Worm (Caenorhabditis elegans) whole organism, mixed stage, embryonic: ENCODE measurements around the gene ZK809.1.
A peak's percentile ranks its signal among the peaks of the same experiment; 100 is the strongest.

Source experiments
- M03D4.4 ChIP-seq: sonication (generic microtip); optimal IDR thresholded peaks from 2 replicates; lab custom pipeline; 2017; ENCODE audit warnings: mild to moderate bottlenecking, missing genetic modification characterization, missing compliant biosample characterization
- bed-3 ChIP-seq: fragments of 200-800 bp; sonication (Bioruptor generic); optimal IDR thresholded peaks from 3 replicates; lab custom pipeline; 2018; ENCODE audit warnings: mild to moderate bottlenecking, missing genetic modification characterization, moderate library complexity, missing compliant biosample characterization
- blmp-1 ChIP-seq: fragments of 150-350 bp; optimal IDR thresholded peaks from 2 replicates; lab custom pipeline; 2014; ENCODE audit warnings: missing biosample characterization, missing genetic modification characterization
- ceh-39 ChIP-seq: fragments of 150-350 bp; optimal IDR thresholded peaks from 2 replicates; lab custom pipeline; 2014; ENCODE audit warnings: missing biosample characterization, missing genetic modification characterization
- ceh-43 ChIP-seq: fragments of 200-800 bp; sonication (Bioruptor generic); optimal IDR thresholded peaks from 2 replicates; lab custom pipeline; 2018; ENCODE audit warnings: mild to moderate bottlenecking, missing genetic modification characterization, moderate library complexity, missing compliant biosample characterization
- ceh-83 ChIP-seq: fragments of 200-800 bp; sonication (Bioruptor generic); optimal IDR thresholded peaks from 2 replicates; lab custom pipeline; 2018; ENCODE audit warnings: mild to moderate bottlenecking, missing genetic modification characterization, missing compliant biosample characterization
- ces-1 ChIP-seq: fragments of 150-350 bp; optimal IDR thresholded peaks from 2 replicates; lab custom pipeline; 2014; ENCODE audit warnings: missing biosample characterization, missing genetic modification reagents, missing genetic modification characterization
- cnd-1 ChIP-seq: fragments of 200-800 bp; sonication (Bioruptor generic); optimal IDR thresholded peaks from 2 replicates; lab custom pipeline; 2018; ENCODE audit warnings: mild to moderate bottlenecking, missing genetic modification characterization, missing compliant biosample characterization
- drap-1 ChIP-seq: fragments of 200-800 bp; sonication (Bioruptor generic); optimal IDR thresholded peaks from 3 replicates; lab custom pipeline; 2018; ENCODE audit warnings: mild to moderate bottlenecking, missing genetic modification characterization, missing compliant biosample characterization
- elt-3 ChIP-seq: fragments of 150-350 bp; optimal IDR thresholded peaks from 2 replicates; lab custom pipeline; 2014; ENCODE audit warnings: missing biosample characterization, missing genetic modification characterization
- flh-1 ChIP-seq: fragments of 200-800 bp; sonication (Bioruptor generic); optimal IDR thresholded peaks from 2 replicates; lab custom pipeline; 2018; ENCODE audit warnings: mild to moderate bottlenecking, missing genetic modification characterization, moderate library complexity, missing compliant biosample characterization
- ham-2 ChIP-seq: fragments of 200-800 bp; sonication (Bioruptor generic); optimal IDR thresholded peaks from 2 replicates; lab custom pipeline; 2018; ENCODE audit warnings: mild to moderate bottlenecking, missing genetic modification characterization, missing compliant biosample characterization
- hlh-1 ChIP-seq: fragments of 150-350 bp; optimal IDR thresholded peaks from 2 replicates; lab custom pipeline; 2014; ENCODE audit warnings: missing biosample characterization, missing genetic modification reagents, missing genetic modification characterization
- lin-13 ChIP-seq: fragments of 150-350 bp; optimal IDR thresholded peaks from 2 replicates; lab custom pipeline; 2014; ENCODE audit warnings: missing biosample characterization, missing genetic modification characterization
- lin-32 ChIP-seq: fragments of 200-800 bp; sonication (Bioruptor generic); optimal IDR thresholded peaks from 2 replicates; lab custom pipeline; 2018; ENCODE audit warnings: mild to moderate bottlenecking, missing genetic modification characterization, missing compliant biosample characterization
- lsy-2 ChIP-seq: fragments of 150-350 bp; optimal IDR thresholded peaks from 2 replicates; lab custom pipeline; 2014; ENCODE audit warnings: missing biosample characterization, missing genetic modification characterization
- mab-5 ChIP-seq: fragments of 150-350 bp; optimal IDR thresholded peaks from 2 replicates; lab custom pipeline; 2014; ENCODE audit warnings: missing biosample characterization, missing genetic modification characterization
- mep-1 ChIP-seq: fragments of 150-350 bp; optimal IDR thresholded peaks from 2 replicates; lab custom pipeline; 2017; ENCODE audit warnings: missing biosample characterization, missing genetic modification reagents, missing genetic modification characterization, inconsistent platforms
- mls-2 ChIP-seq: sonication (generic microtip); optimal IDR thresholded peaks from 2 replicates; lab custom pipeline; 2016; ENCODE audit warnings: mild to moderate bottlenecking, missing genetic modification characterization, moderate library complexity, missing compliant biosample characterization
- nhr-12 ChIP-seq: fragments of 150-350 bp; optimal IDR thresholded peaks from 2 replicates; lab custom pipeline; 2014; ENCODE audit warnings: missing biosample characterization, missing genetic modification characterization
- nhr-2 ChIP-seq: fragments of 150-350 bp; optimal IDR thresholded peaks from 2 replicates; lab custom pipeline; 2014; ENCODE audit warnings: missing biosample characterization, missing genetic modification characterization
- nhr-237 ChIP-seq: fragments of 150-350 bp; optimal IDR thresholded peaks from 2 replicates; lab custom pipeline; 2014; ENCODE audit warnings: missing biosample characterization, missing genetic modification characterization
- nhr-28 ChIP-seq: fragments of 150-350 bp; optimal IDR thresholded peaks from 2 replicates; lab custom pipeline; 2014; ENCODE audit warnings: missing biosample characterization, missing genetic modification characterization
- nhr-76 ChIP-seq: sonication (generic microtip); optimal IDR thresholded peaks from 2 replicates; lab custom pipeline; 2017; ENCODE audit warnings: missing biosample characterization, missing genetic modification characterization
- pha-4 ChIP-seq: fragments of 150-350 bp; optimal IDR thresholded peaks from 2 replicates; lab custom pipeline; 2018; ENCODE audit warnings: missing biosample characterization, missing genetic modification reagents, missing genetic modification characterization
- sem-2 ChIP-seq: fragments of 200-800 bp; sonication (Bioruptor generic); optimal IDR thresholded peaks from 2 replicates; lab custom pipeline; 2018; ENCODE audit warnings: mild to moderate bottlenecking, missing genetic modification characterization, missing compliant biosample characterization
- snpc-4 ChIP-seq: fragments of 150-350 bp; optimal IDR thresholded peaks from 2 replicates; lab custom pipeline; 2014; ENCODE audit warnings: missing biosample characterization, missing genetic modification characterization
- sptf-1 ChIP-seq: sonication (generic microtip); optimal IDR thresholded peaks from 2 replicates; lab custom pipeline; 2017; ENCODE audit warnings: mild to moderate bottlenecking, missing genetic modification characterization, moderate library complexity, missing compliant biosample characterization
- unc-120 ChIP-seq: sonication (generic microtip); optimal IDR thresholded peaks from 2 replicates; lab custom pipeline; 2017; ENCODE audit warnings: missing genetic modification characterization, missing compliant biosample characterization; ENCODE audit not compliant: poor library complexity, severe bottlenecking
- unc-62 ChIP-seq: fragments of 150-350 bp; optimal IDR thresholded peaks from 2 replicates; lab custom pipeline; 2014; ENCODE audit warnings: missing biosample characterization, missing genetic modification reagents, missing genetic modification characterization
- ztf-11 ChIP-seq: fragments of 150-350 bp; optimal IDR thresholded peaks from 2 replicates; lab custom pipeline; 2014; ENCODE audit warnings: missing biosample characterization, missing genetic modification characterization

The ZK809.1 gene

ce11 chrIV:11651965-11652453 lies 10.1 kb downstream of the ZK809.1 start, which contains the start of the genes acl-3 and ndub-6:
acl-3 (minus strand) TSS chrIV:11652023.
ndub-6 (plus strand) TSS chrIV:11652403.
- TF ChIP-seq blmp-1 (tag; lab: Kevin White, UChicago): no peak
- TF ChIP-seq unc-62 (GFP tag; lab: Kevin White, UChicago): no peak
- TF ChIP-seq mab-5 (tag; lab: Kevin White, UChicago): no peak
- no peak for TF ChIP-seq ceh-43 (GFP tag; lab: Kevin White, UChicago)
- TF ChIP-seq ztf-11 (tag; lab: Kevin White, UChicago): no peak
- TF ChIP-seq pha-4 (tag; lab: Kevin White, UChicago): no peak
- no peak for TF ChIP-seq unc-120 (tag; lab: Kevin White, UChicago)
- no peak for TF ChIP-seq nhr-2 (tag; lab: Kevin White, UChicago)
- no peak for TF ChIP-seq mls-2 (tag; lab: Kevin White, UChicago)
- TF ChIP-seq ham-2 (GFP tag; lab: Kevin White, UChicago): no peak
- no peak for TF ChIP-seq snpc-4 (tag; lab: Kevin White, UChicago)
- TF ChIP-seq hlh-1 (tag; lab: Kevin White, UChicago): no peak
- no peak for TF ChIP-seq lin-32 (GFP tag; lab: Kevin White, UChicago)
- no peak for TF ChIP-seq sem-2 (GFP tag; lab: Kevin White, UChicago)
- TF ChIP-seq sptf-1 (tag; lab: Kevin White, UChicago): no peak
- TF ChIP-seq mep-1 (tag; lab: Kevin White, UChicago): no peak
- no peak for TF ChIP-seq ceh-39 (tag; lab: Kevin White, UChicago)
- no peak for TF ChIP-seq nhr-12 (tag; lab: Kevin White, UChicago)
- TF ChIP-seq nhr-76: no peak

- TF ChIP-seq mls-2 (tag; lab: Kevin White, UChicago): no peak
- TF ChIP-seq M03D4.4 (tag; lab: Kevin White, UChicago): no peak
- no peak for TF ChIP-seq ceh-83
- TF ChIP-seq lin-13: no peak
- no peak for TF ChIP-seq ceh-39 (tag; lab: Kevin White, UChicago)
Observed at ce11 chrIV:11655370-11655769, 13.5 kb downstream of the ZK809.1 start, which contains the start of gene ent-1. ent-1 (minus strand) TSS chrIV:11655470.

ce11 chrIV:11656144-11656780 lies 14.4 kb downstream of the ZK809.1 start, which contains the start of gene ZK809.5:
ZK809.5 (plus strand) TSS chrIV:11656730.
- TF ChIP-seq nhr-28 (no peak), nhr-237 (tag; lab: Kevin White, UChicago) (no peak), ceh-43 (GFP tag; lab: Kevin White, UChicago) (peak; percentile 13), bed-3 (GFP tag; lab: Kevin White, UChicago) (no peak), ces-1 (GFP tag; lab: Kevin White, UChicago) (peak; percentile 21), ceh-39 (tag; lab: Kevin White, UChicago) (no peak), ham-2 (GFP tag; lab: Kevin White, UChicago) (peak; percentile 20)

- TF ChIP-seq blmp-1 (tag; lab: Kevin White, UChicago): no peak
- TF ChIP-seq mep-1 (tag; lab: Kevin White, UChicago): no peak
- no peak for TF ChIP-seq pha-4 (tag; lab: Kevin White, UChicago)
- no peak for TF ChIP-seq elt-3
- TF ChIP-seq unc-120 (tag; lab: Kevin White, UChicago): no peak
- TF ChIP-seq sptf-1 (tag; lab: Kevin White, UChicago): no peak
- no peak for TF ChIP-seq hlh-1 (tag; lab: Kevin White, UChicago)
- no peak for TF ChIP-seq ceh-83
- TF ChIP-seq ceh-39 (tag; lab: Kevin White, UChicago): no peak
- TF ChIP-seq lsy-2 (tag; lab: Kevin White, UChicago): no peak
- TF ChIP-seq snpc-4 (tag; lab: Kevin White, UChicago): no peak
- TF ChIP-seq drap-1 (GFP tag; lab: Kevin White, UChicago): no peak
- TF ChIP-seq lin-13: no peak
- TF ChIP-seq flh-1 (GFP tag; lab: Kevin White, UChicago): no peak
- no peak for TF ChIP-seq nhr-28
- TF ChIP-seq nhr-76: no peak
- TF ChIP-seq mab-5 (tag; lab: Kevin White, UChicago): no peak
- no peak for TF ChIP-seq cnd-1 (tag; lab: Kevin White, UChicago)
- TF ChIP-seq ztf-11 (tag; lab: Kevin White, UChicago): no peak
- TF ChIP-seq, all 35 proteins: peak for 0
Observed at ce11 chrIV:11659794-11660312, 18.0 kb downstream of the ZK809.1 start, which contains the start of gene ZK792.1. ZK792.1 (plus strand) TSS chrIV:11659844.
